Worm (Caenorhabditis elegans) whole organism, L4 larva: ENCODE data around the gene pnn-1.

ENCODE experiments used
- ceh-28 ChIP-seq: fragments of 150-350 bp; optimal IDR thresholded peaks from 2 replicates; lab custom pipeline; 2014; ENCODE audit warnings: missing biosample characterization, missing genetic modification reagents, missing genetic modification characterization
- daf-12 ChIP-seq: fragments of 150-350 bp; optimal IDR thresholded peaks from 2 replicates; lab custom pipeline; 2014; ENCODE audit warnings: missing biosample characterization, missing genetic modification reagents, missing genetic modification characterization
- nhr-28 ChIP-seq: fragments of 150-350 bp; optimal IDR thresholded peaks from 2 replicates; lab custom pipeline; 2014; ENCODE audit warnings: missing biosample characterization, missing genetic modification characterization
- skn-1 ChIP-seq: fragments of 150-350 bp; optimal IDR thresholded peaks from 2 replicates; lab custom pipeline; 2014; ENCODE audit warnings: missing biosample characterization, missing genetic modification characterization
- zag-1 ChIP-seq: fragments of 150-350 bp; optimal IDR thresholded peaks from 2 replicates; lab custom pipeline; 2014; ENCODE audit warnings: missing biosample characterization, missing genetic modification characterization

DNA sequence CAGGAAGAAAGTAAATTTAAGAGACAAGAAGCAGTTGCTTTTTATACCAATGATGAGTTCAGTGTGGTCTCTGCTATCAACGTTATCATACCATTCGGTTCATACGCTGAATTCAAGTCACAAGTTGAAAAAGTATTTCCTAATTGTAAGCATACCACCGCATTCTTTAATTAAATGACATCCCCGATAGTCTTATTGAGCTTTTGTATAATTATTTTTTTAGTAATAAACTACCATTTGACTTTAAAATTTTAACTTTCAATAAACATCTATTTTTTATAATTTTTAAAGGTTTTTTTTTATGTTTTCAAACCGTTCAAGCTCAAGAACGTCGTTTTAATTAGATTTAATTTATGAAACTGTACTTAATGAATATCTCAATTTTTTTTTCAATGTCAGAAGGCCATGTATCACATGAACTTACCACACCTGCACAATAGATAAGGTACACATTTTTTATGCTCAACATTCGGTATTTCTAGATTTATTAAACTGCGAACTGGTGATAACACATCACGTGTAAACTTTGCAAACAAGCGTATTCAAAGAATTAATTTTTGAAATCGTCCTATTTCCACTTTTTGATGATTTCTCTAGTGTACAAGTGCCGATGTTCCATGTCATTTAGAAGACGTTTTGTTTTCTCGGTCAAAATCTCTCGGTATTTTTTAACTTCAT is 29.0 kb upstream of the pnn-1 start, which contains the start of gene T16G1.4:
- TF ChIP-seq skn-1: no peak
- TF ChIP-seq ceh-28: no peak
- no peak for TF ChIP-seq zag-1 (tag; lab: Kevin White, UChicago)
- no peak for TF ChIP-seq daf-12 (tag; lab: Kevin White, UChicago)
- TF ChIP-seq nhr-28: peak; percentile 11
